Fruit fly (Drosophila melanogaster) whole organism, wandering third instar larva: ENCODE results near the gene CG18473.

ENCODE experiments used
- Abd-B ChIP-seq: fragments of >200 bp; optimal IDR thresholded peaks from 2 replicates; lab custom pipeline; 2017; ENCODE audit warnings: missing biosample characterization, missing genetic modification characterization
- CG32264 ChIP-seq: fragments of 200-800 bp; sonication (Bioruptor generic); optimal IDR thresholded peaks from 2 replicates; lab custom pipeline; 2016; ENCODE audit warnings: missing biosample characterization, missing genetic modification characterization
- CG9705 ChIP-seq: fragments of 200-800 bp; sonication (Bioruptor generic); optimal IDR thresholded peaks from 2 replicates; lab custom pipeline; 2018; ENCODE audit warnings: missing biosample characterization, mild to moderate bottlenecking, missing genetic modification characterization
- CrebA ChIP-seq: fragments of 200-800 bp; sonication (Bioruptor generic); optimal IDR thresholded peaks from 2 replicates; lab custom pipeline; 2016; ENCODE audit warnings: missing biosample characterization, mild to moderate bottlenecking, missing genetic modification characterization, borderline replicate concordance
- Dfd ChIP-seq: fragments of >200 bp; optimal IDR thresholded peaks from 2 replicates; lab custom pipeline; 2017; ENCODE audit warnings: missing biosample characterization, missing genetic modification characterization
- Dif ChIP-seq: fragments of 200-275, 200-300 bp; sonication (Bioruptor generic); optimal IDR thresholded peaks from 2 replicates; lab custom pipeline; 2018; ENCODE audit warnings: missing biosample characterization, missing genetic modification characterization; ENCODE audit not compliant: partially characterized antibody
- Hnf4 ChIP-seq: fragments of 200-800 bp; sonication (Bioruptor generic); optimal IDR thresholded peaks from 2 replicates; lab custom pipeline; 2016; ENCODE audit warnings: missing biosample characterization, mild to moderate bottlenecking, missing genetic modification characterization
- Hr78 ChIP-seq: fragments of >200 bp; optimal IDR thresholded peaks from 2 replicates; lab custom pipeline; 2017; ENCODE audit warnings: missing biosample characterization, missing genetic modification characterization
- Hr83 ChIP-seq: fragments of 200-300 bp; sonication (Bioruptor generic); optimal IDR thresholded peaks from 2 replicates; lab custom pipeline; 2016; ENCODE audit warnings: missing biosample characterization, mild to moderate bottlenecking, missing genetic modification characterization, moderate library complexity; ENCODE audit not compliant: poor library complexity, severe bottlenecking
- Jra ChIP-seq: sonication (Bioruptor generic); optimal IDR thresholded peaks from 2 replicates; lab custom pipeline; 2016; ENCODE audit warnings: missing biosample characterization, missing genetic modification characterization
- Mio ChIP-seq: sonication (Bioruptor generic); optimal IDR thresholded peaks from 2 replicates; lab custom pipeline; 2016; ENCODE audit warnings: missing biosample characterization, missing genetic modification characterization
- Myc ChIP-seq: fragments of >200 bp; optimal IDR thresholded peaks from 2 replicates; lab custom pipeline; 2017
- N ChIP-seq: fragments of >200 bp; optimal IDR thresholded peaks from 2 replicates; lab custom pipeline; 2018; ENCODE audit warnings: missing biosample characterization, missing external identifiers, missing genetic modification characterization
- OdsH ChIP-seq: fragments of 200-800 bp; sonication (Bioruptor generic); optimal IDR thresholded peaks from 2 replicates; lab custom pipeline; 2016; ENCODE audit warnings: missing biosample characterization, mild to moderate bottlenecking, missing genetic modification characterization
- Rel ChIP-seq, 2 experiments: fragments of 200-800 bp; sonication (Bioruptor generic) in 1 of 2; optimal IDR thresholded peaks; 2 replicates in 1 of 2; 3 replicates in 1 of 2; lab custom pipeline; 2016 to 2019; ENCODE audit warnings: mild to moderate bottlenecking in 2 of 2, missing biosample characterization in 2 of 2, missing genetic modification characterization in 2 of 2, moderate library complexity in 1 of 2
- Sp1 ChIP-seq: fragments of 200-800 bp; sonication (Bioruptor generic); optimal IDR thresholded peaks from 3 replicates; lab custom pipeline; 2019; ENCODE audit warnings: missing biosample characterization, mild to moderate bottlenecking, missing genetic modification characterization, moderate library complexity
- Vsx2 ChIP-seq: fragments of 200-300, 225-300 bp; sonication (Bioruptor generic); optimal IDR thresholded peaks from 2 replicates; lab custom pipeline; 2018; ENCODE audit warnings: missing biosample characterization, missing genetic modification characterization; ENCODE audit not compliant: partially characterized antibody
- br ChIP-seq: fragments of 200-800 bp; sonication (Bioruptor generic); optimal IDR thresholded peaks from 2 replicates; lab custom pipeline; 2016; ENCODE audit warnings: missing biosample characterization, missing genetic modification characterization
- brk ChIP-seq: fragments of 200-800 bp; sonication (Bioruptor generic); optimal IDR thresholded peaks from 2 replicates; lab custom pipeline; 2016; ENCODE audit warnings: missing biosample characterization, mild to moderate bottlenecking, missing genetic modification characterization
- dl ChIP-seq, 2 experiments: fragments of 175-275, 200-275 bp in 1 of 2; fragments of 200-275 bp in 1 of 2; sonication (Bioruptor generic); optimal IDR thresholded peaks; lab custom pipeline; 2018; ENCODE audit warnings: mild to moderate bottlenecking in 2 of 2, missing biosample characterization in 2 of 2, missing genetic modification characterization in 2 of 2, moderate library complexity in 2 of 2; ENCODE audit not compliant: partially characterized antibody in 2 of 2, insufficient read depth in 1 of 2
- dsf ChIP-seq: sonication (Bioruptor generic); optimal IDR thresholded peaks from 2 replicates; lab custom pipeline; 2016; ENCODE audit warnings: missing biosample characterization, missing genetic modification characterization, borderline replicate concordance
- ey ChIP-seq: fragments of 200-800 bp; sonication (Bioruptor generic); optimal IDR thresholded peaks from 2 replicates; lab custom pipeline; 2016; ENCODE audit warnings: missing biosample characterization, missing genetic modification characterization
- foxo ChIP-seq, 2 experiments: fragments of 200-800 bp; sonication (Bioruptor generic); optimal IDR thresholded peaks; 2 replicates in 1 of 2; 3 replicates in 1 of 2; lab custom pipeline; 2016 to 2017; ENCODE audit warnings: missing biosample characterization in 2 of 2, missing genetic modification characterization in 2 of 2
- fru ChIP-seq: fragments of 200-800 bp; sonication (Bioruptor generic); optimal IDR thresholded peaks from 3 replicates; lab custom pipeline; 2016; ENCODE audit warnings: missing biosample characterization, mild to moderate bottlenecking, missing genetic modification characterization
- h ChIP-seq: fragments of 200-800 bp; sonication (Bioruptor generic); optimal IDR thresholded peaks from 3 replicates; lab custom pipeline; 2016; ENCODE audit warnings: missing biosample characterization, mild to moderate bottlenecking, missing genetic modification characterization
- jim ChIP-seq: fragments of 175-275, 200-325 bp; sonication (Bioruptor generic); optimal IDR thresholded peaks from 2 replicates; lab custom pipeline; 2016; ENCODE audit warnings: missing biosample characterization, mild to moderate bottlenecking, missing genetic modification characterization
- lola ChIP-seq: fragments of >200 bp; optimal IDR thresholded peaks from 2 replicates; lab custom pipeline; 2017; ENCODE audit warnings: missing biosample characterization, missing genetic modification characterization
- pan ChIP-seq: fragments of >200 bp; optimal IDR thresholded peaks from 2 replicates; lab custom pipeline; 2017
- psq ChIP-seq: fragments of 200-800 bp; sonication (Bioruptor generic); optimal IDR thresholded peaks from 3 replicates; lab custom pipeline; 2017; ENCODE audit warnings: missing biosample characterization, mild to moderate bottlenecking, missing genetic modification characterization, moderate library complexity
- sv ChIP-seq: fragments of 200-800 bp; sonication (Bioruptor generic); optimal IDR thresholded peaks from 3 replicates; lab custom pipeline; 2016; ENCODE audit warnings: missing biosample characterization, missing genetic modification characterization
- tai ChIP-seq: sonication (Bioruptor generic); optimal IDR thresholded peaks from 2 replicates; lab custom pipeline; 2016; ENCODE audit warnings: missing biosample characterization, missing genetic modification characterization
- usp ChIP-seq: fragments of >200 bp; optimal IDR thresholded peaks from 2 replicates; lab custom pipeline; 2017; ENCODE audit warnings: missing biosample characterization, missing genetic modification characterization

Gene CG18473

DNA sequence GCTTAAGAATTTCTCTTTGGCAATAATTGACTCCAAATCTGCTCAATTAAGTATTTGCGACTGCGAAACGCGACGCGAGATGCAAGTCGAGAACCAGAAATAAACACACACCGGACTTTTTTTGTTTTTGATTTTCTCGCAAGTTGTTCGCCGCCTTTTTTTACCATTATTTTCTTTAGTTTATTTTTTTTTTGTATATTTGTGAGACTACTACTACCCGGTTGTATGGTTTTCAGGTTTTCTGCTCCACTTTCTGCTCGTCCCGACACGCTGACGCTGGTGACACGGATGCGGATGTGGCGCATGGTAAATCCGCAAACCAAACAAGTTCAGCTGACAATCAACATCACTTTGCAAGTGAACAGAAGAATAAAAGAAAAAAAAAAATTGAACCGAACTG, 17.9 kb downstream of the CG18473 start:
- TF ChIP-seq Sp1 (GFP tag; lab: Kevin White, UChicago) (no peak), brk (GFP tag; lab: Kevin White, UChicago) (no peak), Rel (GFP tag; optimal IDR thresholded peaks at IDR 0.05; lab: Kevin White, UChicago) (no peak), Rel (tag; optimal IDR thresholded peaks at IDR 0.05; lab: Kevin White, UChicago) (no peak), ey (GFP tag; lab: Kevin White, UChicago) (no peak), CG32264 (no peak), tai (GFP tag; lab: Kevin White, UChicago) (no peak), fru (GFP tag; lab: Kevin White, UChicago) (no peak), lola (GFP tag; lab: Kevin White, UChicago) (no peak), pan (lab: Kevin White, UChicago) (no peak), psq (GFP tag; lab: Kevin White, UChicago) (no peak), Dfd (GFP tag; lab: Kevin White, UChicago) (no peak), Abd-B (GFP tag; lab: Kevin White, UChicago) (no peak), sv (GFP tag; lab: Kevin White, UChicago) (no peak), Myc (no peak), Hr78 (GFP tag; lab: Kevin White, UChicago) (no peak), CrebA (no peak), Hr83 (GFP tag; lab: Kevin White, UChicago) (no peak), Hnf4 (GFP tag; lab: Kevin White, UChicago) (no peak), h (GFP tag; lab: Kevin White, UChicago) (no peak)
- TF ChIP-seq, all 38 proteins: peak for 0

DNA sequence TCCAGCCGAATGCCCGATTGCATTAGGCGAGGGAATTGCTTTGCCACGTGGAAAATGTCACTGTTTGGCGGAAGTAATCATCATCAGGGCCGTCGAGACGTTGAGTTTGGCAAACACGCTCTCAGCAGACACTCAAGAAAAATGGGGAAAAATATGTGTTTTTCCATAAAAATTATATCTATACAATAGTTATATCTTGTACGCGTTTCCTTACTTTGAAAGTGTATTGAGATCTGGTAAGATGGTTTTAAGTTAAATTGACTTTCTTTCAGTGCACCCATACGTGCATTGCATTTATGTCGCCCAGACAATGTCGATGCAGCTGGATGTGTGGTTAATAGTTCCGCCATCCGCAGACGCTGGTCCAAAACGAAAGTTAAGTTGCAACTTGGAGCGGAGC, 22.9 kb downstream of the CG18473 start:
- TF ChIP-seq Hnf4 (GFP tag; lab: Kevin White, UChicago) (no peak), Dif (GFP tag; lab: Kevin White, UChicago) (no peak), Jra (no peak), Rel (GFP tag; optimal IDR thresholded peaks at IDR 0.05; lab: Kevin White, UChicago) (no peak), Rel (tag; optimal IDR thresholded peaks at IDR 0.05; lab: Kevin White, UChicago) (no peak), dl (GFP tag; optimal IDR thresholded peaks at IDR 0.05; lab: Kevin White, UChicago; ENCODE audit: insufficient read depth in 1 of 2, partially characterized antibody in 2 of 2) (no peak), OdsH (GFP tag; lab: Kevin White, UChicago) (no peak), usp (no peak), Hr83 (GFP tag; lab: Kevin White, UChicago) (no peak), dsf (no peak), Abd-B (GFP tag; lab: Kevin White, UChicago) (no peak), brk (GFP tag; lab: Kevin White, UChicago) (no peak), fru (GFP tag; lab: Kevin White, UChicago) (no peak), lola (GFP tag; lab: Kevin White, UChicago) (no peak), N (GFP tag; lab: Kevin White, UChicago) (no peak), Mio (GFP tag; lab: Kevin White, UChicago) (no peak)

DNA sequence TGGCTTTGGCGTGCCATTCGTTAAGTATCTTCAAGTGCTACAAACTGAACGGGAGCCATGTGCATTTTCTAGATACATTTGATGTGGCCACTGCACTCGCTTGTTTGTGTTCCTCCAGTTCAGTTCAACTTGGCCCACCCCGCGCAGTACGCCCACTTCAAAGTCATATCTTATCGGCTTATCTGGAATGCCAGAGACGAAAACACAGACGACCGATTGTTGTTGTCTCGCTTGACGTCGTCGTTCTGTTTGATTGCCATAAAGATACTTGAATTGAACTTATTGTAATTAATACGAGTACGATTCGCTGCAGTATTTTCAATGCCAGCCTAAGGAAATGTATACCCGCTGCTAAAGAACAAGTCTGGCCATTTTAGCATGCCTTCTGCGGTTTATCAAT, 24.5 kb downstream of the CG18473 start:
- TF ChIP-seq CrebA: no peak
- peak; percentile 40 for TF ChIP-seq h (GFP tag; lab: Kevin White, UChicago)
- no peak for TF ChIP-seq N (GFP tag; lab: Kevin White, UChicago)
- TF ChIP-seq Vsx2 (GFP tag; lab: Kevin White, UChicago): no peak
- peak in 1 of 2 experiments; percentile 26 for TF ChIP-seq foxo (GFP tag; optimal IDR thresholded peaks at IDR 0.05; lab: Kevin White, UChicago)
- TF ChIP-seq Rel (GFP tag; optimal IDR thresholded peaks at IDR 0.05; lab: Kevin White, UChicago): no peak
- TF ChIP-seq Rel (tag; optimal IDR thresholded peaks at IDR 0.05; lab: Kevin White, UChicago): peak; percentile 49
- no peak for TF ChIP-seq CG32264
- peak; percentile 5 for TF ChIP-seq br (GFP tag; lab: Kevin White, UChicago)

DNA sequence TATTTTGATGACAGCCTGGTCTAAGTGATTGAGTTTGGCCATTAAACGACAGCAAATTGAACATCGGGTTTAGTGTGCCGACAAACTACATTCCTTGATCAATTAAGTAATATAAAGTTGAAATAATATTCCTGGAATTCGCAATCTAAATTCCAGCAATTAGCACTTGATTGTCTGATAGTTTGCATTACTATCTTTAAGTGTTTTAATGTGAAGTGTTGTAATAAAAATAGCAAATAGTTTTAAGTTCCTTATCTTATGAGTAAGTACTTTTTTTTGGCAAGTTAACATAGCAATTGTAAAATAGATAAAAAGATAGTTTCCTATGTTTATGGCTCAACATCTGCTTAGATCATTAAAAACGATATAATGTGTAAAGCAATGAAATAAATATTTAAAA, 25.2 kb downstream of the CG18473 start:
- TF ChIP-seq CG9705 (GFP tag; lab: Kevin White, UChicago) (no peak), jim (GFP tag; lab: Kevin White, UChicago) (no peak), dsf (no peak), Vsx2 (GFP tag; lab: Kevin White, UChicago) (no peak), sv (GFP tag; lab: Kevin White, UChicago) (no peak), Dfd (GFP tag; lab: Kevin White, UChicago) (no peak)
- TF ChIP-seq, all 38 proteins: peak for 0
